Worm (Caenorhabditis elegans) whole organism, mixed stage, embryonic: ENCODE data around the gene oac-41.

ENCODE experiments used
- snpc-4 ChIP-seq: fragments of 150-350 bp; optimal IDR thresholded peaks from 2 replicates; lab custom pipeline; 2014; ENCODE audit warnings: missing biosample characterization, missing genetic modification characterization
- tbx-8 ChIP-seq: fragments of 200-800 bp; sonication (Bioruptor generic); optimal IDR thresholded peaks from 2 replicates; lab custom pipeline; 2018; ENCODE audit warnings: mild to moderate bottlenecking, missing genetic modification characterization, moderate library complexity, missing compliant biosample characterization

ce11 chrV:9053969-9054368, 32.0 kb upstream of the oac-41 start, which contains the start of gene C25E10.8:
- TF ChIP-seq snpc-4 (tag; lab: Kevin White, UChicago) (no peak), tbx-8 (GFP tag; lab: Kevin White, UChicago) (no peak)
